Fruit fly (Drosophila melanogaster): ENCODE results near the gene CG10694.

CG10694 gene

DNA sequence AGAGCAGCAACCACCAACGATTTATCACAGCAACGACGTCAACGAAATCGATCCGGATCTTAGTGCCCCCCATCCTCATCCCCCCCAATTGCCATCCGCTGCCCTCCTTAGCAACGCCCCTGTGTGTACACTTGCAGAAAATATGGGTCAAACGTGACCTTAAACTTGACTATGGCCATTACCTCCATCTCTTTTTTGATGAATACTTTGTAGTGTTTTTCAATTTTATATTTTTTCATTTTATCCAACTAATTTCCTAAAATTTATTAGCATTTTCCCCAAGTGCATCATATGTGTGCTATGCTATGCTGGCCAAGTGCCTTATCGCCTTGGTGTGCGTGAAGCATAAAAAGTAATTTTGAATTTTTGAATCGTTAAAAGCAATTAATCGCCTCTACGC, 35.8 kb downstream of the CG10694 start:
- TF ChIP-seq Abd-B (GFP tag; optimal IDR thresholded peaks at IDR 0.05): no peak
- TF ChIP-seq OdsH (GFP tag; optimal IDR thresholded peaks at IDR 0.05): peak; percentile 87
- TF ChIP-seq Mio (GFP tag; optimal IDR thresholded peaks at IDR 0.05): no peak
- TF ChIP-seq usp (GFP tag; optimal IDR thresholded peaks at IDR 0.05): no peak
- peak; percentile 64 for TF ChIP-seq dmrt93B (GFP tag; optimal IDR thresholded peaks at IDR 0.05)
- peak; percentile 88 for TF ChIP-seq Sp1 (GFP tag; optimal IDR thresholded peaks at IDR 0.05)
- peak; percentile 80 for TF ChIP-seq Jra (GFP tag; optimal IDR thresholded peaks at IDR 0.05)
- TF ChIP-seq Rel (GFP tag; optimal IDR thresholded peaks at IDR 0.05): no peak
- TF ChIP-seq Rel (tag; optimal IDR thresholded peaks at IDR 0.05): peak; percentile 47
- peak; percentile 87 for TF ChIP-seq HLH106 (tag; optimal IDR thresholded peaks at IDR 0.05)
- no peak for TF ChIP-seq Dif (GFP tag; optimal IDR thresholded peaks at IDR 0.05; ENCODE audit: partially characterized antibody)
- peak; percentile 91 for TF ChIP-seq fru (GFP tag; optimal IDR thresholded peaks at IDR 0.05)
- peak; percentile 71 for TF ChIP-seq woc (GFP tag; optimal IDR thresholded peaks at IDR 0.05)
- TF ChIP-seq dl (GFP tag; optimal IDR thresholded peaks at IDR 0.05; ENCODE audit: insufficient read depth in 1 of 2, partially characterized antibody in 2 of 2): no peak
- TF ChIP-seq brk (GFP tag; optimal IDR thresholded peaks at IDR 0.05): peak; percentile 83
- TF ChIP-seq Myc (optimal IDR thresholded peaks at IDR 0.05): no peak
- peak; percentile 86 for TF ChIP-seq Hnf4 (GFP tag; optimal IDR thresholded peaks at IDR 0.05)
- no peak for TF ChIP-seq tai (GFP tag; optimal IDR thresholded peaks at IDR 0.05)
- TF ChIP-seq psq (GFP tag; optimal IDR thresholded peaks at IDR 0.05): peak; percentile 77
- TF ChIP-seq Hr83 (GFP tag; optimal IDR thresholded peaks at IDR 0.05; ENCODE audit: poor library complexity, severe bottlenecking): peak; percentile 5
- TF ChIP-seq ey (GFP tag; optimal IDR thresholded peaks at IDR 0.05): peak; percentile 86
- TF ChIP-seq sage (GFP tag; optimal IDR thresholded peaks at IDR 0.05): peak; percentile 76
- peak; percentile 13 to 90 for TF ChIP-seq foxo (GFP tag; optimal IDR thresholded peaks at IDR 0.05)
- TF ChIP-seq CG32264 (GFP tag; optimal IDR thresholded peaks at IDR 0.05): peak; percentile 82
- TF ChIP-seq dsf (GFP tag; optimal IDR thresholded peaks at IDR 0.05; ENCODE audit: borderline replicate concordance): peak; percentile 25
- TF ChIP-seq CG9705 (GFP tag; optimal IDR thresholded peaks at IDR 0.05): peak; percentile 68
- TF ChIP-seq br (GFP tag; optimal IDR thresholded peaks at IDR 0.05): peak; percentile 87
- TF ChIP-seq h (GFP tag; optimal IDR thresholded peaks at IDR 0.05): peak; percentile 93
- no peak for TF ChIP-seq sv (GFP tag; optimal IDR thresholded peaks at IDR 0.05)
- peak; percentile 89 for TF ChIP-seq rgr (GFP tag; optimal IDR thresholded peaks at IDR 0.05)

DNA sequence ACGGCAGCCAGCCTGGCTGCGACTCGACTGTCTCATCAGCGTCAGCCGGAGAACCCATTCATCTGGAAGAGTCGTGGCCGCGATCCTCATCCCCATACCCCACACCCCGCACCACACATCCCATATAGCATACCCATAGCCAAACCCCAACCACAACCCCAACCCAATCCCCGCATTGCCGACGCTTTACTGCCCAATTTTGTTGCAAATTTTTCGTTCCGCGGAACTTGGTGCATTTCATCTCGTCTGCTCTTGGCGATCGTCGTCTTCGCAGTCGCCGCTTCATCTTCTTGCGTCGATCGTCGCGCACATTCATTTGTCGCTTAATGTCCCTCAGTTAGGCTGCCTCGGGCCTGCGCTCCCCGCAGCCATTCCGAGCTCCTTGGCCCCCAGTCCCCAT, 36.2 kb downstream of the CG10694 start:
- TF ChIP-seq OdsH (GFP tag; optimal IDR thresholded peaks at IDR 0.05) (no peak), usp (GFP tag; optimal IDR thresholded peaks at IDR 0.05) (no peak), rgr (GFP tag; optimal IDR thresholded peaks at IDR 0.05) (no peak), Mio (GFP tag; optimal IDR thresholded peaks at IDR 0.05) (no peak), Jra (GFP tag; optimal IDR thresholded peaks at IDR 0.05) (no peak), Vsx2 (GFP tag; optimal IDR thresholded peaks at IDR 0.05; ENCODE audit: partially characterized antibody) (no peak), dsf (GFP tag; optimal IDR thresholded peaks at IDR 0.05; ENCODE audit: borderline replicate concordance) (no peak), lola (GFP tag; optimal IDR thresholded peaks at IDR 0.05) (no peak), woc (GFP tag; optimal IDR thresholded peaks at IDR 0.05) (no peak), h (GFP tag; optimal IDR thresholded peaks at IDR 0.05) (no peak), Dif (GFP tag; optimal IDR thresholded peaks at IDR 0.05; ENCODE audit: partially characterized antibody) (no peak), Hnf4 (GFP tag; optimal IDR thresholded peaks at IDR 0.05) (no peak), Rel (GFP tag; optimal IDR thresholded peaks at IDR 0.05) (no peak), Rel (tag; optimal IDR thresholded peaks at IDR 0.05) (no peak), GATAd (GFP tag; optimal IDR thresholded peaks at IDR 0.05) (no peak), Myc (optimal IDR thresholded peaks at IDR 0.05) (no peak), dl (GFP tag; optimal IDR thresholded peaks at IDR 0.05; ENCODE audit: insufficient read depth in 1 of 2, partially characterized antibody in 2 of 2) (no peak), sv (GFP tag; optimal IDR thresholded peaks at IDR 0.05) (no peak), tai (GFP tag; optimal IDR thresholded peaks at IDR 0.05) (no peak), fru (GFP tag; optimal IDR thresholded peaks at IDR 0.05) (no peak), N (GFP tag; optimal IDR thresholded peaks at IDR 0.05) (no peak)

DNA sequence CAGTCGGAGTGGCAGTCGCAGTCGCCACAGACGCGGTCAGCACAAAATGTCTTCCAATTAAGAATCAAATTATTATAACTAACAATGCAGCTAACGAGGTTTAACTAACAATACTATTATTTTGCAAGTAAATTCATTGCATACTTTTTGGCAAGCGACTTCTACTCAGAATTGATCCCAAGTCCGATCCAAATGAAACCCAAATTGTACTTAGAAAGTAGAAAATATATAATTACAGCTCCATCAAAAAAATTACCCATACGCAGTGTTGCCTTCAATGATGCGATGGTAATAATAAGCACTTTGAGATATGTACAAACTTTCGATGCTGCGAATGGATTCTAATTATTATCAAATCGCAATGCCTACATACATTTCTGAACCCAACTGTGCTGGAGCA, 36.6 kb downstream of the CG10694 start:
- TF ChIP-seq br (GFP tag; optimal IDR thresholded peaks at IDR 0.05) (peak; percentile 27), woc (GFP tag; optimal IDR thresholded peaks at IDR 0.05) (peak; percentile 38), dl (GFP tag; optimal IDR thresholded peaks at IDR 0.05; ENCODE audit: insufficient read depth in 1 of 2, partially characterized antibody in 2 of 2) (no peak), rgr (GFP tag; optimal IDR thresholded peaks at IDR 0.05) (peak; percentile 16), OdsH (GFP tag; optimal IDR thresholded peaks at IDR 0.05) (peak; percentile 27), Sp1 (GFP tag; optimal IDR thresholded peaks at IDR 0.05) (peak; percentile 57), foxo (GFP tag; optimal IDR thresholded peaks at IDR 0.05) (peak in 1 of 2 experiments; percentile 55), h (GFP tag; optimal IDR thresholded peaks at IDR 0.05) (peak; percentile 33), jim (GFP tag; optimal IDR thresholded peaks at IDR 0.05) (no peak), Myc (optimal IDR thresholded peaks at IDR 0.05) (no peak), Hnf4 (GFP tag; optimal IDR thresholded peaks at IDR 0.05) (peak; percentile 4), HLH106 (tag; optimal IDR thresholded peaks at IDR 0.05) (peak; percentile 15), CG9705 (GFP tag; optimal IDR thresholded peaks at IDR 0.05) (no peak), ey (GFP tag; optimal IDR thresholded peaks at IDR 0.05) (peak; percentile 31), Hr78 (GFP tag; optimal IDR thresholded peaks at IDR 0.05) (no peak)

Data from whole organism, wandering third instar larva.